Worm (Caenorhabditis elegans) whole organism, L1 larva: ENCODE results near the gene nhr-46.

Experiments used
- lin-39 ChIP-seq: fragments of 150-350 bp; optimal IDR thresholded peaks from 2 replicates; lab custom pipeline; 2014; ENCODE audit warnings: missing biosample characterization, missing genetic modification reagents, missing genetic modification characterization
- skn-1 ChIP-seq: fragments of 150-350 bp; optimal IDR thresholded peaks from 2 replicates; lab custom pipeline; 2014; ENCODE audit warnings: missing biosample characterization, missing genetic modification characterization
- unc-62 ChIP-seq: fragments of 150-350 bp; optimal IDR thresholded peaks from 2 replicates; lab custom pipeline; 2014; ENCODE audit warnings: missing biosample characterization, missing genetic modification reagents, missing genetic modification characterization

DNA sequence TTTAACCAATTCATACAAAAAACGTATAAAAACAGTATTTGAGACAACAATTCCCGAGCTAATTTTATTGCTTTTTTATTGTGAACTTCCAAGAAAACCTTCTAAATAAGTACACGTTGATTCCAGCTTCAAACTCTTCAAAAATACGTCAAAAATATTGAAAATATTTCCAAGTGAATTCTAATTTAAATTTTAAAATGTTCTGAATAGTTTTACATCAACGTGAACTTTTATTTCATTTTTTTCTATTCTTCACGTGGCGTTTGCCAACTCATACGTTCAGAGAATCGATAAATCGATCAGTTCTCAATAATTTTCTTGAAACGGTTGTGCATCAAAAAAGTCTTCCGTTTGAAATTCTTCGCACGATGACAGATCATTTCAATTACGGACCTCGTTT, 39.5 kb upstream of the nhr-46 start, which contains the start of gene C31H1.1:
- TF ChIP-seq unc-62 (GFP tag; lab: Kevin White, UChicago) (no peak), lin-39 (tag; lab: Kevin White, UChicago) (no peak), skn-1 (tag; lab: Kevin White, UChicago) (no peak)
